Fruit fly (Drosophila melanogaster) whole organism, prepupa: ENCODE measurements around the gene Polr2H.
A peak's percentile ranks its signal among the peaks of the same experiment; 100 is the strongest.

ENCODE experiments used
- Blimp-1 ChIP-seq: fragments of 200-800 bp; sonication (Bioruptor generic); optimal IDR thresholded peaks from 3 replicates; lab custom pipeline; 2017; ENCODE audit warnings: missing biosample characterization, missing genetic modification characterization, mild to moderate bottlenecking, moderate library complexity, missing genetic modification reagents
- CG10631 ChIP-seq: fragments of 200-800 bp; sonication (Bioruptor generic); optimal IDR thresholded peaks from 2 replicates; lab custom pipeline; 2016; ENCODE audit warnings: missing biosample characterization, missing genetic modification characterization
- CG10669 ChIP-seq: fragments of 200-800 bp; sonication (Bioruptor generic); optimal IDR thresholded peaks from 3 replicates; lab custom pipeline; 2018; ENCODE audit warnings: missing biosample characterization, mild to moderate bottlenecking, missing genetic modification characterization, moderate library complexity
- CG11294 ChIP-seq: fragments of 200-800 bp; sonication (Bioruptor generic); IDR thresholded peaks from 2 replicates; pipeline ENCODE4 v1.3.6; 2022; ENCODE audit warnings: missing biosample characterization, missing genetic modification characterization
- CG11902 ChIP-seq: fragments of 200-800 bp; sonication (Bioruptor generic); optimal IDR thresholded peaks from 3 replicates; lab custom pipeline; 2016; ENCODE audit warnings: missing biosample characterization, missing genetic modification characterization
- CG15336 ChIP-seq: fragments of 200-800 bp; sonication (Bioruptor generic); IDR thresholded peaks from 2 replicates; pipeline ENCODE4 v1.3.6; 2022; ENCODE audit warnings: missing biosample characterization, missing genetic modification characterization
- CG1621 ChIP-seq: fragments of 200-800 bp; sonication (Bioruptor generic); optimal IDR thresholded peaks from 3 replicates; lab custom pipeline; 2018; ENCODE audit warnings: missing biosample characterization, mild to moderate bottlenecking, missing genetic modification characterization
- CG16779 ChIP-seq: fragments of 200-800 bp; sonication (Bioruptor generic); optimal IDR thresholded peaks from 3 replicates; lab custom pipeline; 2017; ENCODE audit warnings: missing biosample characterization, mild to moderate bottlenecking, missing genetic modification characterization
- CG32006 ChIP-seq: fragments of 200-800 bp; sonication (Bioruptor generic); optimal IDR thresholded peaks from 3 replicates; lab custom pipeline; 2017; ENCODE audit warnings: missing biosample characterization, mild to moderate bottlenecking, missing genetic modification characterization
- CG34406 ChIP-seq: fragments of 200-800 bp; sonication (Bioruptor generic); optimal IDR thresholded peaks from 3 replicates; lab custom pipeline; 2016; ENCODE audit warnings: missing biosample characterization, missing genetic modification characterization
- CG3919 ChIP-seq: fragments of 200-800 bp; sonication (Bioruptor generic); optimal IDR thresholded peaks from 3 replicates; lab custom pipeline; 2016; ENCODE audit warnings: missing biosample characterization, missing genetic modification characterization
- CG4318 ChIP-seq: fragments of 200-800 bp; sonication (Bioruptor generic); optimal IDR thresholded peaks from 3 replicates; lab custom pipeline; 2017; ENCODE audit warnings: missing biosample characterization, mild to moderate bottlenecking, missing genetic modification characterization
- CG6163 ChIP-seq: fragments of 200-800 bp; sonication (Bioruptor generic); IDR thresholded peaks from 3 replicates; pipeline ENCODE4 v1.3.6; 2022; ENCODE audit warnings: missing biosample characterization, missing genetic modification characterization
- CG6276 ChIP-seq: fragments of 200-800 bp; sonication (Bioruptor generic); optimal IDR thresholded peaks from 2 replicates; lab custom pipeline; 2017; ENCODE audit warnings: missing biosample characterization, mild to moderate bottlenecking, missing genetic modification characterization
- CG6792 ChIP-seq: fragments of 200-800 bp; sonication (Bioruptor generic); optimal IDR thresholded peaks from 3 replicates; lab custom pipeline; 2016; ENCODE audit warnings: missing biosample characterization, missing genetic modification characterization
- CG6808 ChIP-seq: fragments of 200-800 bp; sonication (Bioruptor generic); optimal IDR thresholded peaks from 3 replicates; lab custom pipeline; 2017; ENCODE audit warnings: missing biosample characterization, missing genetic modification characterization, mild to moderate bottlenecking, moderate library complexity, missing genetic modification reagents
- CG6854 ChIP-seq: fragments of 200-800 bp; sonication (Bioruptor generic); optimal IDR thresholded peaks from 2 replicates; lab custom pipeline; 2017; ENCODE audit warnings: missing biosample characterization, mild to moderate bottlenecking, missing genetic modification characterization
- CG7368 ChIP-seq: fragments of 200-800 bp; sonication (Bioruptor generic); optimal IDR thresholded peaks from 3 replicates; lab custom pipeline; 2016; ENCODE audit warnings: missing biosample characterization, missing genetic modification characterization
- CG8119 ChIP-seq: fragments of 200-800 bp; sonication (Bioruptor generic); IDR thresholded peaks from 3 replicates; pipeline ENCODE4 v1.3.6; 2022; ENCODE audit warnings: missing biosample characterization, missing genetic modification characterization
- CG8319 ChIP-seq: fragments of 200-800 bp; sonication (Bioruptor generic); optimal IDR thresholded peaks from 3 replicates; lab custom pipeline; 2016; ENCODE audit warnings: missing biosample characterization, missing genetic modification characterization
- Eip75B ChIP-seq: fragments of 200-800 bp; sonication (Bioruptor generic); optimal IDR thresholded peaks from 3 replicates; lab custom pipeline; 2016; ENCODE audit warnings: missing biosample characterization, missing genetic modification characterization
- Eip93F ChIP-seq: fragments of 200-800 bp; sonication (Bioruptor generic); optimal IDR thresholded peaks from 2 replicates; lab custom pipeline; 2016; ENCODE audit warnings: missing biosample characterization, mild to moderate bottlenecking, missing genetic modification characterization
- Ets21C ChIP-seq: fragments of 200-800 bp; sonication (Bioruptor generic); optimal IDR thresholded peaks from 3 replicates; lab custom pipeline; 2016; ENCODE audit warnings: missing biosample characterization, missing genetic modification characterization
- Ets96B ChIP-seq: fragments of 200-800 bp; optimal IDR thresholded peaks from 2 replicates; lab custom pipeline; 2019; ENCODE audit warnings: missing biosample characterization, mild to moderate bottlenecking, missing genetic modification characterization, moderate library complexity
- Gug ChIP-seq: fragments of 200-800 bp; sonication (Bioruptor generic); IDR thresholded peaks from 2 replicates; pipeline ENCODE4 v1.3.6; 2022; ENCODE audit warnings: missing biosample characterization, missing genetic modification characterization
- Hr38 ChIP-seq: sonication (Bioruptor generic); optimal IDR thresholded peaks from 2 replicates; lab custom pipeline; 2016; ENCODE audit warnings: missing biosample characterization, missing genetic modification characterization
- Hr4 ChIP-seq: fragments of 200-800 bp; sonication (Bioruptor generic); optimal IDR thresholded peaks from 3 replicates; lab custom pipeline; 2016; ENCODE audit warnings: missing biosample characterization, missing genetic modification characterization
- Lpt ChIP-seq: fragments of 200-800 bp; sonication (Bioruptor generic); optimal IDR thresholded peaks from 3 replicates; lab custom pipeline; 2016; ENCODE audit warnings: missing biosample characterization, missing genetic modification characterization
- Met ChIP-seq: fragments of 200-800 bp; sonication (Bioruptor generic); optimal IDR thresholded peaks from 3 replicates; lab custom pipeline; 2016; ENCODE audit warnings: missing biosample characterization, missing genetic modification characterization
- OdsH ChIP-seq: fragments of 200-800 bp; sonication (Bioruptor generic); optimal IDR thresholded peaks from 3 replicates; lab custom pipeline; 2016; ENCODE audit warnings: missing biosample characterization, missing genetic modification characterization
- Smox ChIP-seq: fragments of 200-800 bp; sonication (Bioruptor generic); optimal IDR thresholded peaks from 3 replicates; lab custom pipeline; 2016; ENCODE audit warnings: missing biosample characterization, missing genetic modification characterization
- Sox102F ChIP-seq: fragments of 200-800 bp; sonication (Bioruptor generic); optimal IDR thresholded peaks from 2 replicates; lab custom pipeline; 2016; ENCODE audit warnings: missing biosample characterization, mild to moderate bottlenecking, missing genetic modification characterization
- Sox14 ChIP-seq: fragments of 200-800 bp; sonication (Bioruptor generic); optimal IDR thresholded peaks from 3 replicates; lab custom pipeline; 2016; ENCODE audit warnings: missing biosample characterization, missing genetic modification characterization
- achi ChIP-seq: fragments of 200-800 bp; sonication (Bioruptor generic); optimal IDR thresholded peaks from 3 replicates; lab custom pipeline; 2016; ENCODE audit warnings: missing biosample characterization, missing genetic modification characterization
- cyc ChIP-seq: fragments of 200-800 bp; sonication (Bioruptor generic); optimal IDR thresholded peaks from 3 replicates; lab custom pipeline; 2016; ENCODE audit warnings: missing biosample characterization, missing genetic modification characterization
- dac ChIP-seq: fragments of 200-800 bp; sonication (Bioruptor generic); optimal IDR thresholded peaks from 2 replicates; lab custom pipeline; 2017; ENCODE audit warnings: missing biosample characterization, mild to moderate bottlenecking, missing genetic modification characterization
- dsx ChIP-seq: fragments of 200-800 bp; optimal IDR thresholded peaks from 3 replicates; lab custom pipeline; 2019; ENCODE audit warnings: missing biosample characterization, mild to moderate bottlenecking, missing genetic modification characterization, moderate library complexity; ENCODE audit not compliant: poor library complexity, severe bottlenecking
- eg ChIP-seq: fragments of 200-800 bp; sonication (Bioruptor generic); IDR thresholded peaks from 3 replicates; pipeline ENCODE4 v1.3.6; 2022; ENCODE audit warnings: missing biosample characterization, missing genetic modification characterization
- esn ChIP-seq: fragments of 200-800 bp; sonication (Bioruptor generic); optimal IDR thresholded peaks from 2 replicates; lab custom pipeline; 2016; ENCODE audit warnings: missing biosample characterization, mild to moderate bottlenecking, missing genetic modification characterization, moderate library complexity
- fd59A ChIP-seq: fragments of 200-800 bp; sonication (Bioruptor generic); optimal IDR thresholded peaks from 2 replicates; lab custom pipeline; 2017; ENCODE audit warnings: missing biosample characterization, mild to moderate bottlenecking, missing genetic modification characterization, missing genetic modification reagents
- fd85E ChIP-seq: fragments of 200-800 bp; sonication (Bioruptor generic); optimal IDR thresholded peaks from 3 replicates; lab custom pipeline; 2016; ENCODE audit warnings: missing biosample characterization, missing genetic modification characterization
- lz ChIP-seq: fragments of 200-800 bp; sonication (Bioruptor generic); optimal IDR thresholded peaks from 3 replicates; lab custom pipeline; 2016; ENCODE audit warnings: missing biosample characterization, missing genetic modification characterization
- net ChIP-seq: fragments of 200-800 bp; sonication (Bioruptor generic); optimal IDR thresholded peaks from 3 replicates; lab custom pipeline; 2016; ENCODE audit warnings: missing biosample characterization, missing genetic modification characterization
- salr ChIP-seq, 2 experiments: fragments of 200-800 bp; sonication (Bioruptor generic); optimal IDR thresholded peaks; 3 replicates each; lab custom pipeline; 2016 to 2018; ENCODE audit warnings: missing biosample characterization in 2 of 2, missing genetic modification characterization in 2 of 2, mild to moderate bottlenecking in 1 of 2
- spab ChIP-seq: fragments of 200-800 bp; sonication (Bioruptor generic); optimal IDR thresholded peaks from 2 replicates; lab custom pipeline; 2017; ENCODE audit warnings: missing biosample characterization, mild to moderate bottlenecking, missing genetic modification characterization, missing genetic modification reagents
- ss ChIP-seq, 2 experiments: fragments of 200-800 bp; sonication (Bioruptor generic); optimal IDR thresholded peaks; 2 replicates in 1 of 2; 3 replicates in 1 of 2; lab custom pipeline; 2017 to 2018; ENCODE audit warnings: mild to moderate bottlenecking in 2 of 2, missing biosample characterization in 2 of 2, missing genetic modification characterization in 2 of 2, moderate library complexity in 1 of 2
- svp ChIP-seq: fragments of 200-800 bp; sonication (Bioruptor generic); peaks from one replicate; lab custom pipeline; 2016; ENCODE audit warnings: missing biosample characterization, missing genetic modification characterization
- topi ChIP-seq: fragments of 200-800 bp; sonication (Bioruptor generic); optimal IDR thresholded peaks from 3 replicates; lab custom pipeline; 2016; ENCODE audit warnings: missing biosample characterization, missing genetic modification characterization
- vri ChIP-seq: fragments of 200-800 bp; sonication (Bioruptor generic); optimal IDR thresholded peaks from 3 replicates; lab custom pipeline; 2016; ENCODE audit warnings: missing biosample characterization, mild to moderate bottlenecking, missing genetic modification characterization

Gene Polr2H

dm6 chr3L:21728616-21729047, at the start of gene Polr2H, which contains the start of gene CG11247 (continued):
- TF ChIP-seq Sox102F (GFP tag; lab: Kevin White, UChicago) (peak; percentile 86), CG6808 (GFP tag; lab: Kevin White, UChicago) (peak; percentile 61), CG3919 (GFP tag; lab: Kevin White, UChicago) (peak; percentile 91), net (GFP tag; lab: Kevin White, UChicago) (peak; percentile 83), Hr38 (GFP tag; lab: Kevin White, UChicago) (peak; percentile 79), fd59A (peak; percentile 68), svp (peak; percentile 93), fd85E (GFP tag; lab: Kevin White, UChicago) (peak; percentile 58)

DNA sequence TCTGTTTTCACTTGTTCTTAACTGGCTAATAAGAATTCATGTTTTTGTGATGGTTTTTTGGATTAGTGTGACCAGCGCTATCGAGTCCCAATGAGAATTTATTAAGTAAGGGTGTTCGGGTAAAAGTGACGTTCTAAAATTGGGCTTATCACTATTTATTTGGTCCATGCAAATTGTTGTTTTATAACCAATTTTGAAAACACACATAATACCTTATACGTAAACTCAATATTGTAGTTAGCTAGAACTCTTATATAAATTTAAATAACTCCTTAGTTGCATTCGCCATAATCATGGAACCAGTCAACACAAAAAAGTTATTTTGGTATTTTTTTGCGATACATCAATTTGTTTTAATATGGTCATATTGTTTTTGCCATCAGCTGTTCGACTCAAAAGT, 49.0 kb upstream of the Polr2H start, which contains the start of the genes Als2 and CG11248:
Als2 (minus strand) TSS at position 69 of the 400 bp plus-strand sequence.
CG11248 (plus strand) TSS at position 364 of the 400 bp plus-strand sequence.
- peak; percentile 58 for TF ChIP-seq CG6792 (GFP tag; lab: Kevin White, UChicago)
- no peak for TF ChIP-seq net (GFP tag; lab: Kevin White, UChicago)
- TF ChIP-seq CG8319 (GFP tag; lab: Kevin White, UChicago), result peak; percentile 24
- peak; percentile 78 for TF ChIP-seq Sox14 (GFP tag; lab: Kevin White, UChicago)
- TF ChIP-seq CG32006 (GFP tag; lab: Kevin White, UChicago), result peak; percentile 73
- peak; percentile 81 for TF ChIP-seq lz (GFP tag; lab: Kevin White, UChicago)
- peak; percentile 62 for TF ChIP-seq Gug
- TF ChIP-seq dac (GFP tag; lab: Kevin White, UChicago), result no peak
- peak; percentile 27 for TF ChIP-seq CG1621 (tag; lab: Kevin White, UChicago)
- peak; percentile 64; the same call in 2 of the 3 replicates for TF ChIP-seq eg (GFP tag; lab: Robert Waterston, UW)
- TF ChIP-seq fd59A, result peak; percentile 44
- peak; percentile 64 for TF ChIP-seq achi (GFP tag; lab: Kevin White, UChicago)
- TF ChIP-seq dsx (GFP tag; lab: Kevin White, UChicago), result no peak
- TF ChIP-seq svp, result no peak
- peak; percentile 42; the same call in 1 of the 2 replicates for TF ChIP-seq CG11294 (GFP tag; lab: Robert Waterston, UW)
- TF ChIP-seq CG10669 (GFP tag; lab: Kevin White, UChicago), result no peak
- TF ChIP-seq fd85E (GFP tag; lab: Kevin White, UChicago), result no peak
- no peak for TF ChIP-seq CG16779 (tag; lab: Kevin White, UChicago)
- TF ChIP-seq CG3919 (GFP tag; lab: Kevin White, UChicago), result no peak
- no peak for TF ChIP-seq Hr38 (GFP tag; lab: Kevin White, UChicago)
- TF ChIP-seq salr (GFP tag; optimal IDR thresholded peaks at IDR 0.05; lab: Kevin White, UChicago), result peak in 1 of 2 experiments; percentile 9
- no peak for TF ChIP-seq OdsH (GFP tag; lab: Kevin White, UChicago)
- no peak for TF ChIP-seq Eip93F
- TF ChIP-seq Hr4 (GFP tag; lab: Kevin White, UChicago), result no peak
- TF ChIP-seq spab, result no peak
- TF ChIP-seq Blimp-1 (GFP tag; lab: Kevin White, UChicago), result peak; percentile 33
- peak; percentile 46 for TF ChIP-seq CG34406 (GFP tag; lab: Kevin White, UChicago)
- no peak for TF ChIP-seq esn (GFP tag; lab: Kevin White, UChicago)
- TF ChIP-seq Smox (GFP tag; lab: Kevin White, UChicago), result no peak
- peak; percentile 59; the same call in 2 of the 3 replicates for TF ChIP-seq CG6163 (GFP tag; lab: Robert Waterston, UW)
- peak; percentile 57 for TF ChIP-seq CG4318 (GFP tag; lab: Kevin White, UChicago)
- TF ChIP-seq CG10631 (GFP tag; lab: Kevin White, UChicago), result peak; percentile 75
- peak; percentile 36 for TF ChIP-seq Lpt (GFP tag; lab: Kevin White, UChicago)
- no peak for TF ChIP-seq ss (GFP tag; optimal IDR thresholded peaks at IDR 0.05; lab: Kevin White, UChicago)
- no peak for TF ChIP-seq CG6276
- TF ChIP-seq CG15336 (GFP tag; lab: Robert Waterston, UW), result 0 out of 2 replicates have a peak, but pooled peaks have one; percentile 18
- no peak for TF ChIP-seq vri (GFP tag; lab: Kevin White, UChicago)
- TF ChIP-seq CG6854 (GFP tag; lab: Kevin White, UChicago), result no peak
- peak; percentile 16 for TF ChIP-seq CG7368
- no peak for TF ChIP-seq topi (GFP tag; lab: Kevin White, UChicago)
- peak; percentile 77 for TF ChIP-seq Ets21C (GFP tag; lab: Kevin White, UChicago)
- peak; percentile 76 for TF ChIP-seq CG11902
- no peak for TF ChIP-seq Eip75B (GFP tag; lab: Kevin White, UChicago)
- no peak; the same call in 2 of the 3 replicates for TF ChIP-seq CG8119 (GFP tag; lab: Robert Waterston, UW)
- TF ChIP-seq Met (GFP tag; lab: Kevin White, UChicago), result no peak
- peak; percentile 72 for TF ChIP-seq Ets96B (tag; lab: Kevin White, UChicago)
- TF ChIP-seq cyc (GFP tag; lab: Kevin White, UChicago), result peak; percentile 78
